Worm (Caenorhabditis elegans) whole organism, young adult: ENCODE results near the gene R11D1.3.

ENCODE experiments used
- B0336.3 ChIP-seq: fragments of 200-800 bp; sonication (Bioruptor generic); IDR thresholded peaks from 2 replicates; pipeline ENCODE4 v1.3.6; 2022; ENCODE audit warnings: missing genetic modification characterization, missing compliant biosample characterization
- C06A6.2 ChIP-seq: fragments of 200-800 bp; sonication (Bioruptor generic); conservative IDR thresholded peaks from 2 replicates; pipeline ENCODE4 v1.3.6; 2022; ENCODE audit warnings: missing genetic modification characterization, missing compliant biosample characterization
- C17E4.6 ChIP-seq: fragments of 200-800 bp; sonication (Bioruptor generic); IDR thresholded peaks from 2 replicates; pipeline ENCODE4 v1.3.6; 2022; ENCODE audit warnings: missing genetic modification reagents, missing genetic modification characterization, missing compliant biosample characterization
- F37B4.10 ChIP-seq: fragments of 200-800 bp; sonication (Bioruptor generic); IDR thresholded peaks from 2 replicates; pipeline ENCODE4 v1.3.6; 2022; ENCODE audit warnings: missing genetic modification characterization, missing compliant biosample characterization
- F55B11.4 ChIP-seq: sonication (generic microtip); optimal IDR thresholded peaks from 2 replicates; lab custom pipeline; 2016; ENCODE audit warnings: missing compliant biosample characterization, missing genetic modification characterization, borderline replicate concordance; ENCODE audit not compliant: insufficient read depth
- K12H6.12 ChIP-seq: fragments of 200-800 bp; sonication (Bioruptor generic); optimal IDR thresholded peaks from 2 replicates; lab custom pipeline; 2018; ENCODE audit warnings: mild to moderate bottlenecking, missing genetic modification characterization, missing compliant biosample characterization
- Y53F4B.3 ChIP-seq: fragments of 200-800 bp; sonication (Bioruptor generic); IDR thresholded peaks from 2 replicates; pipeline ENCODE4 v1.3.6; 2022; ENCODE audit warnings: missing genetic modification reagents, missing genetic modification characterization, missing compliant biosample characterization
- Y53G8AR.9 ChIP-seq: fragments of 200-800 bp; sonication (Bioruptor generic); conservative IDR thresholded peaks from 2 replicates; pipeline ENCODE4 v1.3.6; 2022; ENCODE audit warnings: missing genetic modification reagents, missing genetic modification characterization, missing compliant biosample characterization
- akir-1 ChIP-seq: fragments of 200-800 bp; sonication (Bioruptor generic); optimal IDR thresholded peaks from 2 replicates; lab custom pipeline; 2018; ENCODE audit warnings: mild to moderate bottlenecking, missing genetic modification characterization, moderate library complexity, missing compliant biosample characterization
- athp-1 ChIP-seq: sonication (generic microtip); optimal IDR thresholded peaks from 2 replicates; lab custom pipeline; 2017; ENCODE audit warnings: mild to moderate bottlenecking, missing genetic modification characterization, missing compliant biosample characterization
- attf-3 ChIP-seq: fragments of 200-800 bp; sonication (Bioruptor generic); conservative IDR thresholded peaks from 2 replicates; pipeline ENCODE4 v1.3.6; 2022; ENCODE audit warnings: missing genetic modification reagents, missing genetic modification characterization, missing compliant biosample characterization
- bed-2 ChIP-seq: fragments of 200-800 bp; sonication (Bioruptor generic); IDR thresholded peaks from 2 replicates; pipeline ENCODE4 v1.3.6; 2022; ENCODE audit warnings: missing genetic modification reagents, missing genetic modification characterization, missing compliant biosample characterization
- cebp-1 ChIP-seq, 2 experiments: fragments of 200-800 bp in 1 of 2; sonication (Bioruptor generic) in 1 of 2; sonication (generic microtip) in 1 of 2; IDR thresholded peaks in 1 of 2; optimal IDR thresholded peaks in 1 of 2; 2 replicates each; pipeline versions ENCODE4 v1.3.6 to Lab custom; 2017 to 2022; ENCODE audit warnings: missing compliant biosample characterization in 2 of 2, missing genetic modification characterization in 2 of 2, mild to moderate bottlenecking in 1 of 2, missing genetic modification reagents in 1 of 2, moderate library complexity in 1 of 2
- ceh-27 ChIP-seq: fragments of 200-800 bp; sonication (Bioruptor generic); optimal IDR thresholded peaks from 2 replicates; lab custom pipeline; 2018; ENCODE audit warnings: mild to moderate bottlenecking, missing genetic modification characterization, moderate library complexity, missing compliant biosample characterization
- ceh-40 ChIP-seq: fragments of 200-800 bp; sonication (Bioruptor generic); IDR thresholded peaks from 2 replicates; pipeline ENCODE4 v1.3.6; 2022; ENCODE audit warnings: missing genetic modification characterization, missing compliant biosample characterization
- ceh-58 ChIP-seq: fragments of 200-800 bp; sonication (Bioruptor generic); IDR thresholded peaks from 2 replicates; pipeline ENCODE4 v1.3.6; 2022; ENCODE audit warnings: missing genetic modification characterization, missing compliant biosample characterization
- dox-1 ChIP-seq: fragments of 200-800 bp; sonication (Bioruptor generic); IDR thresholded peaks from 2 replicates; pipeline ENCODE4 v1.3.6; 2022; ENCODE audit warnings: missing genetic modification reagents, missing genetic modification characterization, missing compliant biosample characterization
- dpff-1 ChIP-seq: sonication (generic microtip); optimal IDR thresholded peaks from 2 replicates; lab custom pipeline; 2017; ENCODE audit warnings: mild to moderate bottlenecking, missing genetic modification characterization, missing compliant biosample characterization
- efl-1 ChIP-seq: fragments of 150-350 bp; optimal IDR thresholded peaks from 2 replicates; lab custom pipeline; 2014; ENCODE audit warnings: missing biosample characterization, missing genetic modification reagents, missing genetic modification characterization
- ets-4 ChIP-seq: fragments of 200-800 bp; sonication (Bioruptor generic); optimal IDR thresholded peaks from 2 replicates; lab custom pipeline; 2018; ENCODE audit warnings: mild to moderate bottlenecking, missing genetic modification characterization, missing compliant biosample characterization
- gei-17 ChIP-seq: fragments of 200-800 bp; sonication (Bioruptor generic); optimal IDR thresholded peaks from 2 replicates; lab custom pipeline; 2018; ENCODE audit warnings: mild to moderate bottlenecking, missing genetic modification characterization, missing compliant biosample characterization
- let-607 ChIP-seq, 2 experiments: fragments of 200-800 bp in 1 of 2; sonication (Bioruptor generic) in 1 of 2; sonication (generic microtip) in 1 of 2; optimal IDR thresholded peaks; 2 replicates each; lab custom pipeline; 2016 to 2018; ENCODE audit warnings: mild to moderate bottlenecking in 2 of 2, missing compliant biosample characterization in 2 of 2, missing genetic modification characterization in 2 of 2, moderate library complexity in 2 of 2, missing genotype in 1 of 2
- lin-35 ChIP-seq, 3 experiments: fragments of 150-350 bp in 2 of 3; sonication (generic microtip) in 1 of 3; optimal IDR thresholded peaks; 2 replicates each; lab custom pipeline; 2014 to 2018; ENCODE audit warnings: missing biosample characterization in 3 of 3, missing genetic modification characterization in 3 of 3, missing genetic modification reagents in 3 of 3
- lsy-27 ChIP-seq: sonication (generic microtip); optimal IDR thresholded peaks from 2 replicates; lab custom pipeline; 2017; ENCODE audit warnings: missing genetic modification characterization, mild to moderate bottlenecking, missing compliant biosample characterization, antibody characterized with exemption, missing genotype, borderline replicate concordance; ENCODE audit not compliant: insufficient read depth
- mel-28 ChIP-seq: sonication (generic microtip); optimal IDR thresholded peaks from 2 replicates; lab custom pipeline; 2016; ENCODE audit warnings: borderline replicate concordance, mild to moderate bottlenecking, missing genetic modification characterization, missing compliant biosample characterization
- mxl-1 ChIP-seq: sonication (generic microtip); optimal IDR thresholded peaks from 2 replicates; lab custom pipeline; 2016; ENCODE audit warnings: missing genetic modification characterization, missing compliant biosample characterization
- nfyb-1 ChIP-seq: fragments of 200-800 bp; sonication (Bioruptor generic); IDR thresholded peaks from 2 replicates; pipeline ENCODE4 v1.3.6; 2022; ENCODE audit warnings: missing genetic modification reagents, missing genetic modification characterization, missing compliant biosample characterization
- nhr-120 ChIP-seq: fragments of 200-800 bp; sonication (Bioruptor generic); IDR thresholded peaks from 2 replicates; pipeline ENCODE4 v1.3.6; 2022; ENCODE audit warnings: missing genetic modification characterization, missing compliant biosample characterization
- nhr-27 ChIP-seq: fragments of 200-800 bp; sonication (Bioruptor generic); optimal IDR thresholded peaks from 2 replicates; lab custom pipeline; 2018; ENCODE audit warnings: mild to moderate bottlenecking, missing genetic modification characterization, moderate library complexity, missing compliant biosample characterization
- nhr-80 ChIP-seq: sonication (generic microtip); optimal IDR thresholded peaks from 2 replicates; lab custom pipeline; 2016; ENCODE audit warnings: missing genetic modification characterization, missing compliant biosample characterization
- nhr-90 ChIP-seq: sonication (generic microtip); optimal IDR thresholded peaks from 2 replicates; lab custom pipeline; 2016; ENCODE audit warnings: missing genotype, mild to moderate bottlenecking, missing genetic modification characterization, missing compliant biosample characterization
- rcor-1 ChIP-seq: fragments of 200-800 bp; sonication (Bioruptor generic); IDR thresholded peaks from 2 replicates; pipeline ENCODE4 v1.3.6; 2022; ENCODE audit warnings: missing genetic modification reagents, missing genetic modification characterization, missing compliant biosample characterization
- snpc-1.1 ChIP-seq: sonication (generic microtip); optimal IDR thresholded peaks from 2 replicates; lab custom pipeline; 2017; ENCODE audit warnings: missing genetic modification characterization, mild to moderate bottlenecking, missing compliant biosample characterization, antibody characterized with exemption, moderate library complexity, missing genotype, missing genetic modification reagents; ENCODE audit not compliant: insufficient read depth
- tbx-9 ChIP-seq: sonication (generic microtip); optimal IDR thresholded peaks from 2 replicates; lab custom pipeline; 2016; ENCODE audit warnings: borderline replicate concordance, missing genetic modification characterization, inconsistent platforms, missing compliant biosample characterization
- unc-130 ChIP-seq: sonication (generic microtip); optimal IDR thresholded peaks from 2 replicates; lab custom pipeline; 2016; ENCODE audit warnings: missing genetic modification reagents, missing genetic modification characterization, missing compliant biosample characterization

Gene R11D1.3

ce11 chrV:12752407-12752806, 40.5 kb upstream of the R11D1.3 start, which contains the start of gene C15C8.8:
TSS of gene C15C8.8 (minus strand) at chrV:12752507.
- TF ChIP-seq F37B4.10 (GFP tag; lab: Robert Waterston, UW) (no peak), rcor-1 (no peak), gei-17 (GFP tag; lab: Kevin White, UChicago) (no peak)
- TF ChIP-seq, all 124 proteins: peak for 0

- TF ChIP-seq mxl-1 (tag; lab: Kevin White, UChicago): no peak
- TF ChIP-seq C06A6.2 (GFP tag; lab: Robert Waterston, UW): no peak
- no peak for TF ChIP-seq let-607 (tag; optimal IDR thresholded peaks at IDR 0.05; lab: Kevin White, UChicago)
- TF ChIP-seq tbx-9 (tag; lab: Kevin White, UChicago): no peak
- no peak for TF ChIP-seq Y53F4B.3 (GFP tag; lab: Robert Waterston, UW)
- no peak for TF ChIP-seq nhr-90
- TF ChIP-seq dpff-1 (tag; lab: Kevin White, UChicago): no peak
- TF ChIP-seq ceh-40: no peak
These were observed 39.7 kb upstream of the R11D1.3 start, which contains the start of gene C15C8.6 for ce11 chrV:12751495-12752050. TSS of gene C15C8.6 (minus strand) at chrV:12751545.

- TF ChIP-seq attf-3 (GFP tag; lab: Robert Waterston, UW) (no peak), F55B11.4 (no peak), cebp-1 (GFP tag; IDR thresholded peaks at IDR 0.05; lab: Robert Waterston, UW) (no peak), cebp-1 (tag; optimal IDR thresholded peaks at IDR 0.05; lab: Kevin White, UChicago) (no peak), athp-1 (tag; lab: Kevin White, UChicago) (no peak), nhr-120 (GFP tag; lab: Robert Waterston, UW) (no peak), nfyb-1 (GFP tag; lab: Robert Waterston, UW) (no peak)
These were observed 37.7 kb upstream of the R11D1.3 start for ce11 chrV:12749558-12749957.

ce11 chrV:12747856-12748255, 36.0 kb upstream of the R11D1.3 start, which contains the start of gene C15C8.5:
TSS of gene C15C8.5 (plus strand) at chrV:12748007.
- TF ChIP-seq snpc-1.1 (no peak), dox-1 (GFP tag; lab: Robert Waterston, UW) (no peak), C17E4.6 (GFP tag; lab: Robert Waterston, UW) (no peak), ceh-27 (no peak), lin-35 (GFP tag; optimal IDR thresholded peaks at IDR 0.05; lab: Kevin White, UChicago) (no peak), gei-17 (GFP tag; lab: Kevin White, UChicago) (no peak), lsy-27 (tag; lab: Kevin White, UChicago) (no peak), nhr-27 (tag; lab: Kevin White, UChicago) (no peak), ets-4 (no peak), nhr-80 (tag; lab: Kevin White, UChicago) (no peak), akir-1 (no peak), Y53G8AR.9 (GFP tag; lab: Robert Waterston, UW) (no peak), efl-1 (GFP tag; lab: Kevin White, UChicago) (no peak), unc-130 (no peak), ceh-58 (no peak), mel-28 (tag; lab: Kevin White, UChicago) (no peak), rcor-1 (no peak), B0336.3 (GFP tag; lab: Robert Waterston, UW) (no peak), K12H6.12 (tag; lab: Kevin White, UChicago) (no peak), bed-2 (no peak)
- TF ChIP-seq, all 124 proteins: peak for 0
